Worm (Caenorhabditis elegans) whole organism, L1 larva: ENCODE measurements around the gene Y56A3A.33.

ENCODE experiments used
- C04F5.9 ChIP-seq: sonication (generic microtip); optimal IDR thresholded peaks from 2 replicates; lab custom pipeline; 2016; ENCODE audit warnings: missing genetic modification characterization, missing compliant biosample characterization
- C16A3.4 ChIP-seq: fragments of 150-350 bp; optimal IDR thresholded peaks from 2 replicates; lab custom pipeline; 2014; ENCODE audit warnings: missing biosample characterization, missing genetic modification characterization
- F16B12.6 ChIP-seq: fragments of 150-350 bp; optimal IDR thresholded peaks from 2 replicates; lab custom pipeline; 2014; ENCODE audit warnings: missing biosample characterization, missing genetic modification characterization
- Y116A8C.19 ChIP-seq: sonication (generic microtip); optimal IDR thresholded peaks from 2 replicates; lab custom pipeline; 2016; ENCODE audit warnings: missing compliant biosample characterization, missing genetic modification characterization, borderline replicate concordance
- aha-1 ChIP-seq: fragments of 150-350 bp; optimal IDR thresholded peaks from 2 replicates; lab custom pipeline; 2014; ENCODE audit warnings: missing biosample characterization, missing genetic modification characterization
- aly-2 ChIP-seq: fragments of 150-350 bp; optimal IDR thresholded peaks from 2 replicates; lab custom pipeline; 2014; ENCODE audit warnings: missing biosample characterization, missing genetic modification characterization
- blmp-1 ChIP-seq: fragments of 150-350 bp; optimal IDR thresholded peaks from 2 replicates; lab custom pipeline; 2014; ENCODE audit warnings: missing biosample characterization, missing genetic modification characterization
- ceh-8 ChIP-seq: fragments of 200-800 bp; sonication (Bioruptor generic); optimal IDR thresholded peaks from 2 replicates; lab custom pipeline; 2018; ENCODE audit warnings: mild to moderate bottlenecking, missing genetic modification characterization, moderate library complexity, missing compliant biosample characterization
- ceh-90 ChIP-seq: sonication (generic microtip); optimal IDR thresholded peaks from 2 replicates; lab custom pipeline; 2016; ENCODE audit warnings: missing genetic modification characterization, missing compliant biosample characterization
- ces-1 ChIP-seq: fragments of 150-350 bp; optimal IDR thresholded peaks from 2 replicates; lab custom pipeline; 2014; ENCODE audit warnings: missing biosample characterization, missing genetic modification reagents, missing genetic modification characterization
- efl-1 ChIP-seq, 4 experiments: fragments of 150-350 bp; optimal IDR thresholded peaks in 3 of 4; peaks in 1 of 4; 1 replicate in 1 of 4; 2 replicates in 3 of 4; lab custom pipeline; 2014; ENCODE audit warnings: missing biosample characterization in 2 of 4, missing genetic modification characterization in 2 of 4, missing genetic modification reagents in 2 of 4
- egl-27 ChIP-seq, 2 experiments: fragments of 150-350 bp in 1 of 2; sonication (generic microtip); optimal IDR thresholded peaks; 3 replicates each; lab custom pipeline; 2017 to 2018; ENCODE audit warnings: missing biosample characterization in 2 of 2, missing genetic modification characterization in 2 of 2, missing genetic modification reagents in 2 of 2
- elt-3 ChIP-seq, 6 experiments: fragments of 150-350 bp in 1 of 6; sonication (generic microtip); optimal IDR thresholded peaks; 2 replicates each; lab custom pipeline; 2017 to 2018; ENCODE audit warnings: missing biosample characterization in 6 of 6, missing genetic modification characterization in 6 of 6, inconsistent platforms in 1 of 6
- fkh-10 ChIP-seq: sonication (generic microtip); optimal IDR thresholded peaks from 2 replicates; lab custom pipeline; 2017; ENCODE audit warnings: missing biosample characterization, missing genetic modification reagents, missing genetic modification characterization
- fkh-4 ChIP-seq: sonication (generic microtip); optimal IDR thresholded peaks from 2 replicates; lab custom pipeline; 2016; ENCODE audit warnings: missing compliant biosample characterization, missing genetic modification characterization, borderline replicate concordance
- fos-1 ChIP-seq: fragments of 150-350 bp; optimal IDR thresholded peaks from 2 replicates; lab custom pipeline; 2014; ENCODE audit warnings: missing biosample characterization, missing genetic modification characterization
- grh-1 ChIP-seq: fragments of 200-800 bp; sonication (Bioruptor generic); IDR thresholded peaks from 2 replicates; pipeline ENCODE4 v1.3.6; 2022; ENCODE audit warnings: missing genetic modification reagents, missing genetic modification characterization, missing compliant biosample characterization
- hlh-4 ChIP-seq: sonication (generic microtip); optimal IDR thresholded peaks from 2 replicates; lab custom pipeline; 2016; ENCODE audit warnings: mild to moderate bottlenecking, missing genetic modification characterization, missing compliant biosample characterization
- isw-1 ChIP-seq: fragments of 200-800 bp; sonication (Bioruptor generic); IDR thresholded peaks from 2 replicates; pipeline ENCODE4 v1.3.6; 2022; ENCODE audit warnings: missing genetic modification characterization, missing compliant biosample characterization
- jun-1 ChIP-seq: fragments of 150-350 bp; optimal IDR thresholded peaks from 2 replicates; lab custom pipeline; 2014; ENCODE audit warnings: missing biosample characterization, missing genetic modification reagents, missing genetic modification characterization
- lin-14 ChIP-seq: fragments of 200-800 bp; sonication (Bioruptor generic); optimal IDR thresholded peaks from 2 replicates; lab custom pipeline; 2018; ENCODE audit warnings: mild to moderate bottlenecking, missing genetic modification characterization, moderate library complexity, missing compliant biosample characterization
- lin-15B ChIP-seq: fragments of 150-350 bp; sonication (generic microtip); optimal IDR thresholded peaks from 3 replicates; lab custom pipeline; 2014; ENCODE audit warnings: missing biosample characterization, missing genetic modification characterization
- lin-39 ChIP-seq: fragments of 150-350 bp; optimal IDR thresholded peaks from 2 replicates; lab custom pipeline; 2014; ENCODE audit warnings: missing biosample characterization, missing genetic modification reagents, missing genetic modification characterization
- lsy-2 ChIP-seq, 2 experiments: fragments of 150-350 bp; optimal IDR thresholded peaks; 2 replicates each; lab custom pipeline; 2014; ENCODE audit warnings: missing biosample characterization in 2 of 2, missing genetic modification characterization in 2 of 2
- mdl-1 ChIP-seq, 2 experiments: fragments of 150-350 bp; optimal IDR thresholded peaks; 2 replicates each; lab custom pipeline; 2014 to 2017; ENCODE audit warnings: missing biosample characterization in 2 of 2, missing genetic modification characterization in 2 of 2, inconsistent platforms in 1 of 2
- nhr-19 ChIP-seq: fragments of 200-800 bp; sonication (Bioruptor generic); conservative IDR thresholded peaks from 2 replicates; pipeline ENCODE4 v1.3.6; 2022; ENCODE audit warnings: missing genetic modification characterization, missing compliant biosample characterization
- nhr-20 ChIP-seq: sonication (generic microtip); optimal IDR thresholded peaks from 2 replicates; lab custom pipeline; 2016; ENCODE audit warnings: mild to moderate bottlenecking, missing genetic modification characterization, missing compliant biosample characterization
- nhr-47 ChIP-seq: sonication (generic microtip); optimal IDR thresholded peaks from 2 replicates; lab custom pipeline; 2016; ENCODE audit warnings: mild to moderate bottlenecking, missing genetic modification characterization, moderate library complexity, missing compliant biosample characterization
- nhr-71 ChIP-seq: sonication (generic microtip); optimal IDR thresholded peaks from 2 replicates; lab custom pipeline; 2016; ENCODE audit warnings: mild to moderate bottlenecking, missing genetic modification characterization, moderate library complexity, missing compliant biosample characterization
- nhr-77 ChIP-seq: fragments of 150-350 bp; optimal IDR thresholded peaks from 2 replicates; lab custom pipeline; 2014; ENCODE audit warnings: missing biosample characterization, missing genetic modification characterization
- nhr-85 ChIP-seq: sonication (generic microtip); peaks from one replicate; lab custom pipeline; 2016; ENCODE audit warnings: missing genetic modification characterization, inconsistent platforms, missing compliant biosample characterization
- nhr-90 ChIP-seq: sonication (generic microtip); optimal IDR thresholded peaks from 2 replicates; lab custom pipeline; 2016; ENCODE audit warnings: mild to moderate bottlenecking, missing genetic modification characterization, missing compliant biosample characterization; ENCODE audit not compliant: poor library complexity
- pag-3 ChIP-seq: sonication (generic microtip); optimal IDR thresholded peaks from 2 replicates; lab custom pipeline; 2017; ENCODE audit warnings: missing genetic modification characterization, mild to moderate bottlenecking, missing compliant biosample characterization, antibody characterized with exemption, borderline replicate concordance; ENCODE audit not compliant: insufficient read depth
- pqm-1 ChIP-seq: sonication (generic microtip); optimal IDR thresholded peaks from 3 replicates; lab custom pipeline; 2017; ENCODE audit warnings: missing biosample characterization, missing genetic modification characterization
- rnt-1 ChIP-seq: sonication (generic microtip); optimal IDR thresholded peaks from 2 replicates; lab custom pipeline; 2016; ENCODE audit warnings: mild to moderate bottlenecking, missing genetic modification characterization, moderate library complexity, missing compliant biosample characterization
- skn-1 ChIP-seq: fragments of 150-350 bp; optimal IDR thresholded peaks from 2 replicates; lab custom pipeline; 2014; ENCODE audit warnings: missing biosample characterization, missing genetic modification characterization
- snpc-4 ChIP-seq: fragments of 150-350 bp; optimal IDR thresholded peaks from 2 replicates; lab custom pipeline; 2014; ENCODE audit warnings: missing biosample characterization, missing genetic modification characterization
- sox-4 ChIP-seq: sonication (generic microtip); optimal IDR thresholded peaks from 2 replicates; lab custom pipeline; 2016; ENCODE audit warnings: missing genetic modification characterization, missing compliant biosample characterization
- sptf-1 ChIP-seq: fragments of 150-350 bp; optimal IDR thresholded peaks from 2 replicates; lab custom pipeline; 2014; ENCODE audit warnings: missing biosample characterization, missing genetic modification characterization
- tbx-2 ChIP-seq: sonication (generic microtip); optimal IDR thresholded peaks from 2 replicates; lab custom pipeline; 2016; ENCODE audit warnings: missing genetic modification characterization, missing compliant biosample characterization
- unc-130 ChIP-seq: fragments of 150-350 bp; optimal IDR thresholded peaks from 2 replicates; lab custom pipeline; 2017; ENCODE audit warnings: missing biosample characterization, missing genetic modification characterization, inconsistent platforms
- unc-30 ChIP-seq: sonication (generic microtip); optimal IDR thresholded peaks from 2 replicates; lab custom pipeline; 2017; ENCODE audit warnings: missing biosample characterization, missing genetic modification characterization
- unc-98 ChIP-seq: fragments of 200-800 bp; sonication (Bioruptor generic); IDR thresholded peaks from 2 replicates; pipeline ENCODE4 v1.3.6; 2022; ENCODE audit warnings: missing genetic modification characterization, missing compliant biosample characterization
- vab-15 ChIP-seq: sonication (generic microtip); optimal IDR thresholded peaks from 2 replicates; lab custom pipeline; 2017; ENCODE audit warnings: missing genotype, mild to moderate bottlenecking, missing genetic modification characterization, missing compliant biosample characterization
- xbp-1 ChIP-seq: sonication (generic microtip); optimal IDR thresholded peaks from 2 replicates; lab custom pipeline; 2016; ENCODE audit warnings: missing genetic modification characterization, missing compliant biosample characterization
- zip-4 ChIP-seq: fragments of 200-800 bp; sonication (Bioruptor generic); optimal IDR thresholded peaks from 2 replicates; lab custom pipeline; 2018; ENCODE audit warnings: mild to moderate bottlenecking, missing genetic modification characterization, moderate library complexity, missing compliant biosample characterization
- ztf-11 ChIP-seq, 2 experiments: sonication (generic microtip); optimal IDR thresholded peaks; 2 replicates each; lab custom pipeline; 2016 to 2017; ENCODE audit warnings: missing genetic modification characterization in 2 of 2, missing biosample characterization in 1 of 2, missing compliant biosample characterization in 1 of 2

Y56A3A.33 gene

ce11 chrIII:12020074-12020602 is 17.4 kb upstream of the Y56A3A.33 start, which contains the start of gene brp-1 (continued):
- TF ChIP-seq skn-1: peak; percentile 28
- TF ChIP-seq fkh-4 (tag; lab: Kevin White, UChicago): no peak
- peak; percentile 9 for TF ChIP-seq xbp-1 (tag; lab: Kevin White, UChicago)
- peak; percentile 20 for TF ChIP-seq nhr-90 (tag; lab: Kevin White, UChicago)
- no peak for TF ChIP-seq pag-3
- peak; percentile 2 for TF ChIP-seq lin-14 (GFP tag; lab: Kevin White, UChicago)
- no peak for TF ChIP-seq vab-15
- no peak for TF ChIP-seq ceh-90 (tag; lab: Kevin White, UChicago)
- no peak for TF ChIP-seq hlh-4 (tag; lab: Kevin White, UChicago)

ce11 chrIII:12017999-12018398 is 15.2 kb upstream of the Y56A3A.33 start:
- TF ChIP-seq nhr-85 (tag; lab: Kevin White, UChicago): peak; percentile 83
- peak in 1 of 6 experiments; percentile 15 for TF ChIP-seq elt-3 (tag; optimal IDR thresholded peaks at IDR 0.05; lab: Kevin White, UChicago)
- peak; percentile 91 for TF ChIP-seq blmp-1 (tag; lab: Kevin White, UChicago)
- TF ChIP-seq pqm-1: no peak
- no peak for TF ChIP-seq lin-15B
- no peak for TF ChIP-seq sox-4

ce11 chrIII:12015611-12016010 is 12.9 kb upstream of the Y56A3A.33 start:
- TF ChIP-seq elt-3 (tag; optimal IDR thresholded peaks at IDR 0.05; lab: Kevin White, UChicago) (peak in 2 of 6 experiments; percentile 12 to 38), aly-2 (no peak), sox-4 (no peak), ces-1 (no peak), nhr-20 (tag; lab: Kevin White, UChicago) (peak; percentile 58), efl-1 (optimal IDR thresholded peaks at IDR 0.05; lab: Kevin White, UChicago) (peak in 1 of 2 experiments; percentile 5), efl-1 (GFP tag; optimal IDR thresholded peaks at IDR 0.05 in 1 of 2; lab: Kevin White, UChicago) (no peak), sptf-1 (no peak), mdl-1 (tag; optimal IDR thresholded peaks at IDR 0.05; lab: Kevin White, UChicago) (peak in 1 of 2 experiments; percentile 15), lin-14 (GFP tag; lab: Kevin White, UChicago) (peak; percentile 51), nhr-77 (tag; lab: Kevin White, UChicago) (no peak), fkh-4 (tag; lab: Kevin White, UChicago) (no peak), rnt-1 (tag; lab: Kevin White, UChicago) (no peak), grh-1 (GFP tag; lab: Robert Waterston, UW) (peak; percentile 11; the same call in 1 of the 2 replicates), snpc-4 (tag; lab: Kevin White, UChicago) (no peak), C04F5.9 (tag; lab: Kevin White, UChicago) (no peak), C16A3.4 (no peak), nhr-19 (GFP tag; lab: Robert Waterston, UW) (no peak), vab-15 (no peak), unc-130 (peak; percentile 24), lin-39 (no peak), ceh-90 (tag; lab: Kevin White, UChicago) (no peak), unc-30 (tag; lab: Kevin White, UChicago) (no peak), F16B12.6 (tag; lab: Kevin White, UChicago) (no peak), pqm-1 (no peak), ztf-11 (tag; optimal IDR thresholded peaks at IDR 0.05; lab: Kevin White, UChicago) (no peak), lsy-2 (tag; optimal IDR thresholded peaks at IDR 0.05; lab: Kevin White, UChicago) (peak; percentile 8 to 24), ceh-8 (GFP tag; lab: Kevin White, UChicago) (no peak), fos-1 (tag; lab: Kevin White, UChicago) (no peak), zip-4 (GFP tag; lab: Kevin White, UChicago) (no peak), nhr-85 (tag; lab: Kevin White, UChicago) (peak; percentile 77), pag-3 (peak; percentile 62), fkh-10 (GFP tag; lab: Kevin White, UChicago) (no peak), lin-15B (no peak), egl-27 (tag; optimal IDR thresholded peaks at IDR 0.05; lab: Kevin White, UChicago) (no peak), jun-1 (no peak), nhr-47 (tag; lab: Kevin White, UChicago) (no peak), tbx-2 (no peak), nhr-71 (tag; lab: Kevin White, UChicago) (peak; percentile 31), unc-98 (GFP tag; lab: Robert Waterston, UW) (no peak), Y116A8C.19 (tag; lab: Kevin White, UChicago) (no peak), isw-1 (no peak), aha-1 (tag; lab: Kevin White, UChicago) (no peak)
